Worm (Caenorhabditis elegans) whole organism, L1 larva: ENCODE results near the gene str-261.

ENCODE experiments used
- C04F5.9 ChIP-seq: sonication (generic microtip); optimal IDR thresholded peaks from 2 replicates; lab custom pipeline; 2016; ENCODE audit warnings: missing genetic modification characterization, missing compliant biosample characterization
- C16A3.4 ChIP-seq: fragments of 150-350 bp; optimal IDR thresholded peaks from 2 replicates; lab custom pipeline; 2014; ENCODE audit warnings: missing biosample characterization, missing genetic modification characterization
- C34B4.2 ChIP-seq: sonication (generic microtip); optimal IDR thresholded peaks from 2 replicates; lab custom pipeline; 2017; ENCODE audit warnings: mild to moderate bottlenecking, missing genetic modification characterization, missing compliant biosample characterization
- F16B12.6 ChIP-seq: fragments of 150-350 bp; optimal IDR thresholded peaks from 2 replicates; lab custom pipeline; 2014; ENCODE audit warnings: missing biosample characterization, missing genetic modification characterization
- aha-1 ChIP-seq: fragments of 150-350 bp; optimal IDR thresholded peaks from 2 replicates; lab custom pipeline; 2014; ENCODE audit warnings: missing biosample characterization, missing genetic modification characterization
- ama-1 ChIP-seq: fragments of 150-350 bp; optimal IDR thresholded peaks from 2 replicates; lab custom pipeline; 2014
- blmp-1 ChIP-seq: fragments of 150-350 bp; optimal IDR thresholded peaks from 2 replicates; lab custom pipeline; 2014; ENCODE audit warnings: missing biosample characterization, missing genetic modification characterization
- ceh-88 ChIP-seq: fragments of 200-800 bp; sonication (Bioruptor generic); IDR thresholded peaks from 2 replicates; pipeline ENCODE4 v1.3.6; 2022; ENCODE audit warnings: missing genetic modification characterization, missing compliant biosample characterization
- ceh-90 ChIP-seq: sonication (generic microtip); optimal IDR thresholded peaks from 2 replicates; lab custom pipeline; 2016; ENCODE audit warnings: missing genetic modification characterization, missing compliant biosample characterization
- dpl-1 ChIP-seq, 3 experiments: fragments of 150-350 bp in 2 of 3; sonication (generic microtip) in 1 of 3; optimal IDR thresholded peaks; 2 replicates each; lab custom pipeline; 2014 to 2017; ENCODE audit warnings: missing biosample characterization in 3 of 3, missing genetic modification characterization in 3 of 3, missing genetic modification reagents in 3 of 3
- dsc-1 ChIP-seq: sonication (generic microtip); optimal IDR thresholded peaks from 2 replicates; lab custom pipeline; 2016; ENCODE audit warnings: mild to moderate bottlenecking, missing genetic modification characterization, missing compliant biosample characterization
- efl-1 ChIP-seq, 4 experiments: fragments of 150-350 bp; optimal IDR thresholded peaks in 3 of 4; peaks in 1 of 4; 1 replicate in 1 of 4; 2 replicates in 3 of 4; lab custom pipeline; 2014; ENCODE audit warnings: missing biosample characterization in 2 of 4, missing genetic modification characterization in 2 of 4, missing genetic modification reagents in 2 of 4
- efl-3 ChIP-seq: fragments of 200-800 bp; sonication (Bioruptor generic); optimal IDR thresholded peaks from 2 replicates; lab custom pipeline; 2018; ENCODE audit warnings: mild to moderate bottlenecking, missing genetic modification characterization, missing compliant biosample characterization
- egl-27 ChIP-seq, 2 experiments: fragments of 150-350 bp in 1 of 2; sonication (generic microtip); optimal IDR thresholded peaks; 3 replicates each; lab custom pipeline; 2017 to 2018; ENCODE audit warnings: missing biosample characterization in 2 of 2, missing genetic modification characterization in 2 of 2, missing genetic modification reagents in 2 of 2
- elt-2 ChIP-seq: sonication (generic microtip); optimal IDR thresholded peaks from 2 replicates; lab custom pipeline; 2016; ENCODE audit warnings: missing genetic modification characterization, mild to moderate bottlenecking, inconsistent platforms, missing compliant biosample characterization, missing genetic modification reagents
- elt-3 ChIP-seq, 6 experiments: fragments of 150-350 bp in 1 of 6; sonication (generic microtip); optimal IDR thresholded peaks; 2 replicates each; lab custom pipeline; 2017 to 2018; ENCODE audit warnings: missing biosample characterization in 6 of 6, missing genetic modification characterization in 6 of 6, inconsistent platforms in 1 of 6
- fkh-10 ChIP-seq: sonication (generic microtip); optimal IDR thresholded peaks from 2 replicates; lab custom pipeline; 2017; ENCODE audit warnings: missing biosample characterization, missing genetic modification reagents, missing genetic modification characterization
- fkh-4 ChIP-seq: sonication (generic microtip); optimal IDR thresholded peaks from 2 replicates; lab custom pipeline; 2016; ENCODE audit warnings: missing compliant biosample characterization, missing genetic modification characterization, borderline replicate concordance
- fkh-8 ChIP-seq: sonication (generic microtip); optimal IDR thresholded peaks from 2 replicates; lab custom pipeline; 2016; ENCODE audit warnings: mild to moderate bottlenecking, missing genetic modification characterization, missing compliant biosample characterization
- fos-1 ChIP-seq: fragments of 150-350 bp; optimal IDR thresholded peaks from 2 replicates; lab custom pipeline; 2014; ENCODE audit warnings: missing biosample characterization, missing genetic modification characterization
- grh-1 ChIP-seq: fragments of 200-800 bp; sonication (Bioruptor generic); IDR thresholded peaks from 2 replicates; pipeline ENCODE4 v1.3.6; 2022; ENCODE audit warnings: missing genetic modification reagents, missing genetic modification characterization, missing compliant biosample characterization
- hlh-17 ChIP-seq: fragments of 200-800 bp; sonication (Bioruptor generic); optimal IDR thresholded peaks from 2 replicates; lab custom pipeline; 2018; ENCODE audit warnings: missing genetic modification characterization, mild to moderate bottlenecking, missing compliant biosample characterization, moderate library complexity, borderline replicate concordance
- hlh-4 ChIP-seq: sonication (generic microtip); optimal IDR thresholded peaks from 2 replicates; lab custom pipeline; 2016; ENCODE audit warnings: mild to moderate bottlenecking, missing genetic modification characterization, missing compliant biosample characterization
- hpl-2 ChIP-seq: fragments of 150-350 bp; optimal IDR thresholded peaks from 2 replicates; lab custom pipeline; 2014; ENCODE audit warnings: missing biosample characterization, missing genetic modification reagents, missing genetic modification characterization
- irx-1 ChIP-seq: sonication (generic microtip); optimal IDR thresholded peaks from 2 replicates; lab custom pipeline; 2016; ENCODE audit warnings: missing genetic modification characterization, missing compliant biosample characterization
- isw-1 ChIP-seq: fragments of 200-800 bp; sonication (Bioruptor generic); IDR thresholded peaks from 2 replicates; pipeline ENCODE4 v1.3.6; 2022; ENCODE audit warnings: missing genetic modification characterization, missing compliant biosample characterization
- lin-13 ChIP-seq: fragments of 150-350 bp; optimal IDR thresholded peaks from 2 replicates; lab custom pipeline; 2014; ENCODE audit warnings: missing biosample characterization, missing genetic modification reagents, missing genetic modification characterization
- lin-14 ChIP-seq: fragments of 200-800 bp; sonication (Bioruptor generic); optimal IDR thresholded peaks from 2 replicates; lab custom pipeline; 2018; ENCODE audit warnings: mild to moderate bottlenecking, missing genetic modification characterization, moderate library complexity, missing compliant biosample characterization
- lir-3 ChIP-seq: sonication (generic microtip); optimal IDR thresholded peaks from 2 replicates; lab custom pipeline; 2016; ENCODE audit warnings: mild to moderate bottlenecking, missing genetic modification characterization, moderate library complexity, missing compliant biosample characterization; ENCODE audit not compliant: poor library complexity
- mab-9 ChIP-seq: fragments of 200-800 bp; sonication (Bioruptor generic); IDR thresholded peaks from 2 replicates; pipeline ENCODE4 v1.3.6; 2022; ENCODE audit warnings: missing genetic modification reagents, missing genetic modification characterization, missing compliant biosample characterization
- mef-2 ChIP-seq: fragments of 150-350 bp; optimal IDR thresholded peaks from 2 replicates; lab custom pipeline; 2014; ENCODE audit warnings: missing biosample characterization, missing genetic modification characterization
- mep-1 ChIP-seq: fragments of 150-350 bp; optimal IDR thresholded peaks from 2 replicates; lab custom pipeline; 2014; ENCODE audit warnings: missing biosample characterization, missing genetic modification characterization
- nhr-11 ChIP-seq: fragments of 150-350 bp; optimal IDR thresholded peaks from 2 replicates; lab custom pipeline; 2014; ENCODE audit warnings: missing biosample characterization, missing genetic modification characterization
- nhr-12 ChIP-seq: sonication (generic microtip); optimal IDR thresholded peaks from 2 replicates; lab custom pipeline; 2017; ENCODE audit warnings: missing biosample characterization, missing genetic modification characterization
- nhr-19 ChIP-seq: fragments of 200-800 bp; sonication (Bioruptor generic); conservative IDR thresholded peaks from 2 replicates; pipeline ENCODE4 v1.3.6; 2022; ENCODE audit warnings: missing genetic modification characterization, missing compliant biosample characterization
- nhr-20 ChIP-seq: sonication (generic microtip); optimal IDR thresholded peaks from 2 replicates; lab custom pipeline; 2016; ENCODE audit warnings: mild to moderate bottlenecking, missing genetic modification characterization, missing compliant biosample characterization
- nhr-47 ChIP-seq: sonication (generic microtip); optimal IDR thresholded peaks from 2 replicates; lab custom pipeline; 2016; ENCODE audit warnings: mild to moderate bottlenecking, missing genetic modification characterization, moderate library complexity, missing compliant biosample characterization
- nhr-84 ChIP-seq: sonication (generic microtip); optimal IDR thresholded peaks from 2 replicates; lab custom pipeline; 2017; ENCODE audit warnings: missing biosample characterization, missing genetic modification characterization
- nhr-90 ChIP-seq: sonication (generic microtip); optimal IDR thresholded peaks from 2 replicates; lab custom pipeline; 2016; ENCODE audit warnings: mild to moderate bottlenecking, missing genetic modification characterization, missing compliant biosample characterization; ENCODE audit not compliant: poor library complexity
- pax-3 ChIP-seq: fragments of 200-800 bp; sonication (Bioruptor generic); optimal IDR thresholded peaks from 2 replicates; lab custom pipeline; 2018; ENCODE audit warnings: mild to moderate bottlenecking, missing genetic modification characterization, moderate library complexity, missing compliant biosample characterization
- rnt-1 ChIP-seq: sonication (generic microtip); optimal IDR thresholded peaks from 2 replicates; lab custom pipeline; 2016; ENCODE audit warnings: mild to moderate bottlenecking, missing genetic modification characterization, moderate library complexity, missing compliant biosample characterization
- snu-23 ChIP-seq: sonication (generic microtip); optimal IDR thresholded peaks from 2 replicates; lab custom pipeline; 2016; ENCODE audit warnings: missing genetic modification characterization, missing compliant biosample characterization
- sox-4 ChIP-seq: sonication (generic microtip); optimal IDR thresholded peaks from 2 replicates; lab custom pipeline; 2016; ENCODE audit warnings: missing genetic modification characterization, missing compliant biosample characterization
- swsn-7 ChIP-seq: sonication (generic microtip); optimal IDR thresholded peaks from 2 replicates; lab custom pipeline; 2016; ENCODE audit warnings: missing genetic modification characterization, missing compliant biosample characterization
- tlp-1 ChIP-seq: fragments of 150-350 bp; optimal IDR thresholded peaks from 2 replicates; lab custom pipeline; 2014; ENCODE audit warnings: missing biosample characterization, missing genetic modification characterization
- unc-130 ChIP-seq: fragments of 150-350 bp; optimal IDR thresholded peaks from 2 replicates; lab custom pipeline; 2017; ENCODE audit warnings: missing biosample characterization, missing genetic modification characterization, inconsistent platforms
- xbp-1 ChIP-seq: sonication (generic microtip); optimal IDR thresholded peaks from 2 replicates; lab custom pipeline; 2016; ENCODE audit warnings: missing genetic modification characterization, missing compliant biosample characterization
- zag-1 ChIP-seq: fragments of 150-350 bp; optimal IDR thresholded peaks from 2 replicates; lab custom pipeline; 2014; ENCODE audit warnings: missing biosample characterization, missing genetic modification characterization
- zip-4 ChIP-seq: fragments of 200-800 bp; sonication (Bioruptor generic); optimal IDR thresholded peaks from 2 replicates; lab custom pipeline; 2018; ENCODE audit warnings: mild to moderate bottlenecking, missing genetic modification characterization, moderate library complexity, missing compliant biosample characterization
- ztf-4 ChIP-seq: fragments of 150-350 bp; optimal IDR thresholded peaks from 2 replicates; lab custom pipeline; 2014; ENCODE audit warnings: missing biosample characterization, missing genetic modification characterization

str-261 gene

DNA sequence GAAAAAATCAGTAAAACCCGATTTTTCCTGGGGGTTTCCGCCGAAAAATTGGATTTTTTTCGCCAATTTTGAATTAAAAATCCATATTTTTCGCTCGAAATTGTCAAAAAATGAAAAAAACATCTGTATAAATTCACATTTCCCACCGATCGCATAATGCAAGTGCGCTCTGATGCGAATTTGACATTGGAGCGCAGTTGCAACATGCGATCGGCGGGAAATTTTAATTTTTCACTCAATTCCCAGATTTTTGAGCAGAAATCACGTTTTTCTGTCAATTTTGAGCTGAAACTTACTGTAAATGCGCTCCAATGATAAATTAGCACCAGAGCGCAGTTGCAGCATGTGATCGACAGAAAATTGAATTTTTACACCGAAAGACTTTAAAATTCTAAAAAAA is 9.7 kb upstream of the str-261 start:
- TF ChIP-seq isw-1, result no peak
- TF ChIP-seq irx-1 (tag; lab: Kevin White, UChicago), result no peak
- no peak for TF ChIP-seq lin-14 (GFP tag; lab: Kevin White, UChicago)
- no peak for TF ChIP-seq C34B4.2 (tag; lab: Kevin White, UChicago)
- TF ChIP-seq dsc-1 (tag; lab: Kevin White, UChicago), result no peak
- no peak for TF ChIP-seq C16A3.4 (tag; lab: Kevin White, UChicago)

- TF ChIP-seq elt-3 (tag; optimal IDR thresholded peaks at IDR 0.05; lab: Kevin White, UChicago) (peak in 3 of 6 experiments; percentile 4 to 76 (median 5)), ztf-4 (tag; lab: Kevin White, UChicago) (peak; percentile 29), nhr-90 (tag; lab: Kevin White, UChicago) (peak; percentile 93), pax-3 (tag; lab: Kevin White, UChicago) (no peak), hlh-4 (tag; lab: Kevin White, UChicago) (no peak), nhr-11 (tag; lab: Kevin White, UChicago) (no peak), egl-27 (tag; optimal IDR thresholded peaks at IDR 0.05; lab: Kevin White, UChicago) (no peak), unc-130 (tag; lab: Kevin White, UChicago) (peak; percentile 79), fkh-4 (peak; percentile 53), irx-1 (tag; lab: Kevin White, UChicago) (peak; percentile 87), ceh-90 (tag; lab: Kevin White, UChicago) (no peak), zag-1 (tag; lab: Kevin White, UChicago) (no peak), mef-2 (peak; percentile 49), nhr-20 (tag; lab: Kevin White, UChicago) (peak; percentile 79), blmp-1 (tag; lab: Kevin White, UChicago) (no peak), ceh-88 (peak; percentile 79), fos-1 (peak; percentile 58), tlp-1 (no peak), hlh-17 (GFP tag; lab: Kevin White, UChicago) (no peak), rnt-1 (tag; lab: Kevin White, UChicago) (peak; percentile 95), nhr-47 (peak; percentile 93), zip-4 (GFP tag; lab: Kevin White, UChicago) (peak; percentile 68), xbp-1 (peak; percentile 75), isw-1 (peak; percentile 66), swsn-7 (tag; lab: Kevin White, UChicago) (peak; percentile 83), snu-23 (GFP tag; lab: Kevin White, UChicago) (peak; percentile 90), nhr-12 (no peak), dpl-1 (GFP tag; optimal IDR thresholded peaks at IDR 0.05; lab: Kevin White, UChicago) (peak; percentile 58 to 78 (median 77)), lir-3 (tag; lab: Kevin White, UChicago) (no peak), C34B4.2 (tag; lab: Kevin White, UChicago) (no peak), mab-9 (peak; percentile 85), nhr-84 (no peak), efl-1 (optimal IDR thresholded peaks at IDR 0.05; lab: Kevin White, UChicago) (peak; percentile 63 to 82), efl-1 (GFP tag; optimal IDR thresholded peaks at IDR 0.05 in 1 of 2; lab: Kevin White, UChicago) (peak; percentile 75 to 98), ama-1 (lab: Kevin White, UChicago) (no peak), aha-1 (tag; lab: Kevin White, UChicago) (peak; percentile 39), nhr-19 (GFP tag; lab: Robert Waterston, UW) (peak; percentile 93), grh-1 (GFP tag; lab: Robert Waterston, UW) (peak; percentile 61), hpl-2 (GFP tag; lab: Kevin White, UChicago) (peak; percentile 48), efl-3 (no peak), sox-4 (peak; percentile 50), mep-1 (tag; lab: Kevin White, UChicago) (peak; percentile 77), C04F5.9 (peak; percentile 52), lin-13 (GFP tag; lab: Kevin White, UChicago) (peak; percentile 71), fkh-10 (peak; percentile 43), C16A3.4 (tag; lab: Kevin White, UChicago) (peak; percentile 81), fkh-8 (tag; lab: Kevin White, UChicago) (peak; percentile 61), F16B12.6 (tag; lab: Kevin White, UChicago) (peak; percentile 69), elt-2 (tag; lab: Kevin White, UChicago) (peak; percentile 47)
Measured at ce11 chrIII:11066691-11067090, 7.6 kb upstream of the str-261 start.
